Worm (Caenorhabditis elegans) whole organism, L4/young adult: ENCODE results near the gene T03G11.10.

ENCODE experiments used
- dao-5 ChIP-seq: sonication (generic microtip); optimal IDR thresholded peaks from 2 replicates; lab custom pipeline; 2016; ENCODE audit warnings: missing genotype, missing genetic modification characterization, moderate library complexity, missing compliant biosample characterization
- him-1 ChIP-seq: sonication (generic microtip); optimal IDR thresholded peaks from 2 replicates; lab custom pipeline; 2016; ENCODE audit warnings: missing genotype, missing genetic modification reagents, missing genetic modification characterization, missing compliant biosample characterization

DNA sequence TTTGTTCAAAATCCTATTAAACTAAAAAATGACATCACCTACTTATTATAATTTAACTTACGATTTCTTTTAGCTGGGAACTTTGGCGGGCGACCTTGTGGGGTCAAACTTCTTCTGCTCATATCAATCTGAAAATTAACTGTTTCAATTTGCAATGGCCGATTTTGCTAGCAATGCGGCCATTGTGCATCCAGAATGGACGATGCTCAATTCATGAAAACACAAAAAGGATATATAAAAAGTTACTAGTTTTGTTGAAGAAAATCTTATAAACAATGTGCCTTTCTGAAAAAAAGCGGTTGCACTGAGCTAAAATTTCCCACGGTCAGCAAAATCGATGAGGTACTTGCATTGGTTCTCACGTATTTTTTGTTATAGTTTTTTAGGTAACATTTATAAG, 16.7 kb downstream of the T03G11.10 start, which contains the start of gene C31H2.3:
- TF ChIP-seq dao-5 (tag; lab: Kevin White, UChicago) (no peak), him-1 (tag; lab: Kevin White, UChicago) (no peak)
